Worm (Caenorhabditis elegans): ENCODE results near the gene str-109.

ce11 chrV:16182918-16183317 lies 20.9 kb upstream of the str-109 start, which contains the start of gene srh-277:
- TF ChIP-seq him-1 (tag; optimal IDR thresholded peaks at IDR 0.05) (no peak), W03F9.2 (tag; optimal IDR thresholded peaks at IDR 0.05) (no peak)

Data from whole organism, L4/young adult.